Fruit fly (Drosophila melanogaster): ENCODE measurements around the gene CG12877.

- no peak for TF ChIP-seq Sox100B (GFP tag; optimal IDR thresholded peaks at IDR 0.05)
- peak; percentile 26 for TF ChIP-seq CG9797 (GFP tag; optimal IDR thresholded peaks at IDR 0.05)
- TF ChIP-seq CG1529 (GFP tag; optimal IDR thresholded peaks at IDR 0.05) = no peak
Measured at dm6 chr3R:27700229-27700573, 6.7 kb upstream of the CG12877 start, which contains the start of gene btz.

Measured in whole organism, embryonic.